Fruit fly (Drosophila melanogaster) whole organism: Measurements from ENCODE around the gene Sfp24Bd.

ENCODE experiments used
- EcR ChIP-seq, 2 experiments: fragments of >200 bp; optimal IDR thresholded peaks; 2 replicates each; lab custom pipeline; 2017; ENCODE audit warnings: missing biosample characterization in 2 of 2, missing genetic modification characterization in 2 of 2, missing genetic modification reagents in 2 of 2
- pan ChIP-seq: fragments of >200 bp; optimal IDR thresholded peaks from 2 replicates; lab custom pipeline; 2017
- usp ChIP-seq: fragments of >200 bp; optimal IDR thresholded peaks from 2 replicates; lab custom pipeline; 2017; ENCODE audit warnings: missing biosample characterization, missing genetic modification characterization, mixed read lengths

DNA sequence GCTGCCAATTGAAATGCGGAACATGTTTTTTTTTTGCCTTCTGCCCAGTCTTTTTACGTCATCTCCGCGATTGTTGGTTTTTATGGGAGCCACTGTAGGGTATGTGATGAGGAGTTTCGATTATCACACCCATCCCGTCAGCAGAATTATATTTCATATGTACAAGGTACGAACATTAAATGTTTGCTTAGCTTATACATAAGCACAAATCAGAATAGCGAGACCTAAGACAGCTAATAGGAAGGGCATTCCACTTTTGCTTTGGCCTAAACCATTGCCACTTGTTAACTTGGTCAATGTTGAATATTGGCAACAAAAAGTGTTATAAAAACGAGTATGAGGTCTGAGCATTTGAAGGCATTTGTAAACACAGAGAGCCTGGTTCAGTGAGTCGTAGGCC is 34.3 kb upstream of the Sfp24Bd start, which contains the start of gene CG2816:
- no peak for TF ChIP-seq EcR (GFP tag; optimal IDR thresholded peaks at IDR 0.05; lab: Kevin White, UChicago)
- TF ChIP-seq pan (lab: Kevin White, UChicago): no peak
- no peak for TF ChIP-seq usp (GFP tag; lab: Kevin White, UChicago)
